Worm (Caenorhabditis elegans) whole organism, late embryonic: ENCODE measurements around the gene C08B6.5.

Experiments
- K09A11.1 ChIP-seq: sonication (generic microtip); optimal IDR thresholded peaks from 2 replicates; lab custom pipeline; 2017; ENCODE audit warnings: antibody characterized with exemption, mild to moderate bottlenecking, missing genetic modification characterization, missing compliant biosample characterization; ENCODE audit not compliant: insufficient read depth
- ceh-22 ChIP-seq: sonication (generic microtip); optimal IDR thresholded peaks from 2 replicates; lab custom pipeline; 2017; ENCODE audit warnings: missing biosample characterization, missing genetic modification characterization
- ceh-31 ChIP-seq: sonication (generic microtip); optimal IDR thresholded peaks from 2 replicates; lab custom pipeline; 2016; ENCODE audit warnings: missing genetic modification characterization, missing compliant biosample characterization
- elt-2 ChIP-seq: sonication (generic microtip); optimal IDR thresholded peaks from 2 replicates; lab custom pipeline; 2016; ENCODE audit warnings: missing genetic modification reagents, missing genetic modification characterization, missing compliant biosample characterization
- fax-1 ChIP-seq: sonication (generic microtip); optimal IDR thresholded peaks from 2 replicates; lab custom pipeline; 2016; ENCODE audit warnings: missing genotype, missing genetic modification characterization, missing compliant biosample characterization
- fkh-10 ChIP-seq: fragments of 150-350 bp; optimal IDR thresholded peaks from 2 replicates; lab custom pipeline; 2014; ENCODE audit warnings: missing biosample characterization, missing genetic modification reagents, missing genetic modification characterization
- fkh-6 ChIP-seq: sonication (generic microtip); optimal IDR thresholded peaks from 2 replicates; lab custom pipeline; 2016; ENCODE audit warnings: missing genetic modification characterization, missing compliant biosample characterization
- hlh-6 ChIP-seq: sonication (generic microtip); optimal IDR thresholded peaks from 2 replicates; lab custom pipeline; 2016; ENCODE audit warnings: missing genotype, missing genetic modification characterization, missing compliant biosample characterization
- lim-6 ChIP-seq: sonication (generic microtip); optimal IDR thresholded peaks from 2 replicates; lab custom pipeline; 2016; ENCODE audit warnings: missing genetic modification characterization, missing compliant biosample characterization
- madf-2 ChIP-seq: sonication (generic microtip); optimal IDR thresholded peaks from 2 replicates; lab custom pipeline; 2017; ENCODE audit warnings: missing genetic modification characterization, missing compliant biosample characterization
- pha-2 ChIP-seq: sonication (generic microtip); optimal IDR thresholded peaks from 2 replicates; lab custom pipeline; 2017; ENCODE audit warnings: mild to moderate bottlenecking, missing genetic modification characterization, missing compliant biosample characterization
- pha-4 ChIP-seq: fragments of 150-350 bp; optimal IDR thresholded peaks from 2 replicates; lab custom pipeline; 2018; ENCODE audit warnings: missing biosample characterization, missing genetic modification reagents, missing genetic modification characterization
- sox-2 ChIP-seq: fragments of 200-800 bp; sonication (Bioruptor generic); IDR thresholded peaks from 2 replicates; pipeline ENCODE4 v1.3.6; 2022; ENCODE audit warnings: missing genetic modification reagents, missing genetic modification characterization, missing compliant biosample characterization

- no peak for TF ChIP-seq pha-4 (tag; lab: Kevin White, UChicago)
- TF ChIP-seq K09A11.1 (tag; lab: Kevin White, UChicago), result no peak
- no peak for TF ChIP-seq lim-6
- no peak for TF ChIP-seq madf-2
- TF ChIP-seq sox-2 (GFP tag; lab: Robert Waterston, UW), result no peak
- no peak for TF ChIP-seq pha-2
- TF ChIP-seq fkh-10 (GFP tag; lab: Kevin White, UChicago), result no peak
- TF ChIP-seq hlh-6 (tag; lab: Kevin White, UChicago), result no peak
- TF ChIP-seq ceh-22 (tag; lab: Kevin White, UChicago), result no peak
- TF ChIP-seq elt-2 (tag; lab: Kevin White, UChicago), result no peak
- no peak for TF ChIP-seq ceh-31 (tag; lab: Kevin White, UChicago)
- TF ChIP-seq fkh-6 (tag; lab: Kevin White, UChicago), result no peak
- no peak for TF ChIP-seq fax-1 (tag; lab: Kevin White, UChicago)
These were observed 3.3 kb downstream of the C08B6.5 start, which contains the start of gene srxa-18 for ce11 chrV:10120898-10121297.
